Worm (Caenorhabditis elegans) whole organism, L4 larva: Measurements from ENCODE around the gene mrps-33.

Experiments used
- F37D6.2 ChIP-seq: sonication (generic microtip); optimal IDR thresholded peaks from 2 replicates; lab custom pipeline; 2016; ENCODE audit warnings: mild to moderate bottlenecking, missing genetic modification characterization, missing compliant biosample characterization
- F49E8.2 ChIP-seq: sonication (generic microtip); optimal IDR thresholded peaks from 2 replicates; lab custom pipeline; 2016; ENCODE audit warnings: missing compliant biosample characterization, mild to moderate bottlenecking, missing genetic modification characterization, borderline replicate concordance
- T20F7.1 ChIP-seq: fragments of 200-800 bp; sonication (Bioruptor generic); optimal IDR thresholded peaks from 2 replicates; lab custom pipeline; 2018; ENCODE audit warnings: mild to moderate bottlenecking, missing genetic modification characterization, missing compliant biosample characterization
- Y75B8A.6 ChIP-seq: fragments of 200-800 bp; sonication (Bioruptor generic); IDR thresholded peaks from 2 replicates; pipeline ENCODE4 v1.3.6; 2022; ENCODE audit warnings: missing genetic modification reagents, missing genetic modification characterization, missing compliant biosample characterization
- aha-1 ChIP-seq: fragments of 150-350 bp; peaks from one replicate; lab custom pipeline; 2014; ENCODE audit warnings: missing biosample characterization, missing genetic modification characterization
- aly-2 ChIP-seq: sonication (generic microtip); optimal IDR thresholded peaks from 2 replicates; lab custom pipeline; 2018; ENCODE audit warnings: missing biosample characterization, missing genetic modification characterization
- ama-1 ChIP-seq: fragments of 150-350 bp; optimal IDR thresholded peaks from 2 replicates; lab custom pipeline; 2014; ENCODE audit warnings: inconsistent platforms, mixed read lengths
- attf-4 ChIP-seq: sonication (generic microtip); optimal IDR thresholded peaks from 3 replicates; lab custom pipeline; 2017; ENCODE audit warnings: missing biosample characterization, missing genetic modification characterization
- ceh-20 ChIP-seq: fragments of 200-800 bp; sonication (Bioruptor generic); IDR thresholded peaks from 2 replicates; pipeline ENCODE4 v1.3.6; 2022; ENCODE audit warnings: missing genetic modification reagents, missing genetic modification characterization, missing compliant biosample characterization
- ceh-28 ChIP-seq: fragments of 150-350 bp; optimal IDR thresholded peaks from 2 replicates; lab custom pipeline; 2014; ENCODE audit warnings: missing biosample characterization, missing genetic modification reagents, missing genetic modification characterization
- ceh-44 ChIP-seq: fragments of 200-800 bp; sonication (Bioruptor generic); IDR thresholded peaks from 2 replicates; pipeline ENCODE4 v1.3.6; 2022; ENCODE audit warnings: missing genetic modification reagents, missing genetic modification characterization, missing compliant biosample characterization
- ceh-82 ChIP-seq: sonication (generic microtip); optimal IDR thresholded peaks from 2 replicates; lab custom pipeline; 2017; ENCODE audit warnings: missing biosample characterization, missing genetic modification characterization
- cey-2 ChIP-seq: sonication (generic microtip); optimal IDR thresholded peaks from 3 replicates; lab custom pipeline; 2017; ENCODE audit warnings: missing genetic modification characterization, mild to moderate bottlenecking, missing compliant biosample characterization, antibody characterized with exemption, borderline replicate concordance; ENCODE audit not compliant: insufficient read depth
- daf-12 ChIP-seq: fragments of 150-350 bp; optimal IDR thresholded peaks from 2 replicates; lab custom pipeline; 2014; ENCODE audit warnings: missing biosample characterization, missing genetic modification reagents, missing genetic modification characterization
- daf-16 ChIP-seq, 3 experiments: sonication (generic microtip); optimal IDR thresholded peaks; 2 replicates each; lab custom pipeline; 2016 to 2017; ENCODE audit warnings: missing genetic modification characterization in 3 of 3, missing genetic modification reagents in 3 of 3, mild to moderate bottlenecking in 2 of 3, missing compliant biosample characterization in 2 of 3, missing biosample characterization in 1 of 3, moderate library complexity in 1 of 3
- dmd-8 ChIP-seq: fragments of 200-800 bp; sonication (Bioruptor generic); IDR thresholded peaks from 2 replicates; pipeline ENCODE4 v1.3.6; 2022; ENCODE audit warnings: missing genetic modification characterization, missing compliant biosample characterization
- duxl-1 ChIP-seq: sonication (generic microtip); optimal IDR thresholded peaks from 2 replicates; lab custom pipeline; 2016; ENCODE audit warnings: mild to moderate bottlenecking, missing genetic modification characterization, moderate library complexity, missing compliant biosample characterization; ENCODE audit not compliant: poor library complexity
- dve-1 ChIP-seq: sonication (generic microtip); optimal IDR thresholded peaks from 2 replicates; lab custom pipeline; 2017; ENCODE audit warnings: antibody characterized with exemption, mild to moderate bottlenecking, missing genetic modification characterization, missing compliant biosample characterization; ENCODE audit not compliant: insufficient read depth
- egl-27 ChIP-seq: sonication (generic microtip); optimal IDR thresholded peaks from 3 replicates; lab custom pipeline; 2017; ENCODE audit warnings: missing biosample characterization, missing genetic modification reagents, missing genetic modification characterization
- egl-43 ChIP-seq: fragments of 200-800 bp; sonication (Bioruptor generic); IDR thresholded peaks from 2 replicates; pipeline ENCODE4 v1.3.6; 2022; ENCODE audit warnings: missing genetic modification reagents, missing genetic modification characterization, missing compliant biosample characterization
- hif-1 ChIP-seq, 2 experiments: sonication (generic microtip); optimal IDR thresholded peaks; 2 replicates each; lab custom pipeline; 2016 to 2017; ENCODE audit warnings: missing compliant biosample characterization in 2 of 2, missing genetic modification characterization in 2 of 2, missing genetic modification reagents in 2 of 2, missing genotype in 2 of 2, mild to moderate bottlenecking in 1 of 2
- jun-1 ChIP-seq: fragments of 150-350 bp; optimal IDR thresholded peaks from 2 replicates; lab custom pipeline; 2014; ENCODE audit warnings: missing biosample characterization, missing genetic modification reagents, missing genetic modification characterization
- lim-7 ChIP-seq: fragments of 200-800 bp; sonication (Bioruptor generic); IDR thresholded peaks from 2 replicates; pipeline ENCODE4 v1.3.6; 2022; ENCODE audit warnings: missing genetic modification characterization, missing compliant biosample characterization
- lin-1 ChIP-seq: fragments of 200-800 bp; sonication (Bioruptor generic); IDR thresholded peaks from 2 replicates; pipeline ENCODE4 v1.3.6; 2022; ENCODE audit warnings: missing genetic modification reagents, missing genetic modification characterization, missing compliant biosample characterization
- lin-15B ChIP-seq: fragments of 150-350 bp; sonication (generic microtip); optimal IDR thresholded peaks from 3 replicates; lab custom pipeline; 2014; ENCODE audit warnings: missing biosample characterization, missing genetic modification characterization
- lin-29 ChIP-seq: fragments of 200-800 bp; sonication (Bioruptor generic); IDR thresholded peaks from 2 replicates; pipeline ENCODE4 v1.3.6; 2022; ENCODE audit warnings: missing genetic modification reagents, missing genetic modification characterization, missing compliant biosample characterization
- lin-39 ChIP-seq: fragments of 150-350 bp; optimal IDR thresholded peaks from 2 replicates; lab custom pipeline; 2014; ENCODE audit warnings: missing biosample characterization, missing genetic modification reagents, missing genetic modification characterization
- lir-3 ChIP-seq: sonication (generic microtip); optimal IDR thresholded peaks from 2 replicates; lab custom pipeline; 2016; ENCODE audit warnings: mild to moderate bottlenecking, missing genetic modification characterization, missing compliant biosample characterization
- madf-9 ChIP-seq: fragments of 200-800 bp; sonication (Bioruptor generic); conservative IDR thresholded peaks from 2 replicates; pipeline ENCODE4 v1.3.6; 2022; ENCODE audit warnings: missing genetic modification reagents, missing genetic modification characterization, missing compliant biosample characterization
- mdl-1 ChIP-seq, 2 experiments: fragments of 150-350 bp in 1 of 2; sonication (generic microtip) in 1 of 2; optimal IDR thresholded peaks; 2 replicates each; lab custom pipeline; 2014 to 2017; ENCODE audit warnings: missing biosample characterization in 2 of 2, missing genetic modification characterization in 2 of 2
- mep-1 ChIP-seq: fragments of 150-350 bp; sonication (generic microtip); optimal IDR thresholded peaks from 3 replicates; lab custom pipeline; 2014; ENCODE audit warnings: missing biosample characterization, missing genetic modification characterization
- nhr-10 ChIP-seq: fragments of 150-350 bp; optimal IDR thresholded peaks from 2 replicates; lab custom pipeline; 2014; ENCODE audit warnings: missing biosample characterization, missing genetic modification characterization
- nhr-111 ChIP-seq: fragments of 200-800 bp; sonication (Bioruptor generic); optimal IDR thresholded peaks from 2 replicates; lab custom pipeline; 2018; ENCODE audit warnings: mild to moderate bottlenecking, missing genetic modification characterization, missing compliant biosample characterization
- nhr-237 ChIP-seq: sonication (generic microtip); optimal IDR thresholded peaks from 2 replicates; lab custom pipeline; 2017; ENCODE audit warnings: missing biosample characterization, missing genetic modification characterization
- nhr-41 ChIP-seq: fragments of 200-800 bp; sonication (Bioruptor generic); IDR thresholded peaks from 2 replicates; pipeline ENCODE4 v1.3.6; 2022; ENCODE audit warnings: missing genetic modification reagents, missing genetic modification characterization, missing compliant biosample characterization
- nhr-42 ChIP-seq: fragments of 200-800 bp; sonication (Bioruptor generic); IDR thresholded peaks from 2 replicates; pipeline ENCODE4 v1.3.6; 2022; ENCODE audit warnings: missing genetic modification characterization, missing compliant biosample characterization
- nhr-48 ChIP-seq: sonication (generic microtip); optimal IDR thresholded peaks from 2 replicates; lab custom pipeline; 2016; ENCODE audit warnings: mild to moderate bottlenecking, missing genetic modification characterization, missing compliant biosample characterization
- nhr-77 ChIP-seq: fragments of 150-350 bp; optimal IDR thresholded peaks from 2 replicates; lab custom pipeline; 2014; ENCODE audit warnings: missing biosample characterization, missing genetic modification characterization
- pha-4 ChIP-seq, 2 experiments: fragments of 150-350 bp in 1 of 2; fragments of 200-800 bp in 1 of 2; sonication (Bioruptor generic) in 1 of 2; IDR thresholded peaks in 1 of 2; optimal IDR thresholded peaks in 1 of 2; 2 replicates each; pipeline versions ENCODE4 v1.3.6 to Lab custom; 2014 to 2022; ENCODE audit warnings: missing genetic modification characterization in 2 of 2, missing genetic modification reagents in 2 of 2, missing biosample characterization in 1 of 2, missing compliant biosample characterization in 1 of 2
- php-3 ChIP-seq: fragments of 200-800 bp; sonication (Bioruptor generic); IDR thresholded peaks from 2 replicates; pipeline ENCODE4 v1.3.6; 2022; ENCODE audit warnings: missing genetic modification reagents, missing genetic modification characterization, missing compliant biosample characterization
- pqm-1 ChIP-seq: sonication (generic microtip); optimal IDR thresholded peaks from 2 replicates; lab custom pipeline; 2017; ENCODE audit warnings: missing biosample characterization, missing genetic modification characterization
- rbr-2 ChIP-seq: sonication (generic microtip); optimal IDR thresholded peaks from 2 replicates; lab custom pipeline; 2016; ENCODE audit warnings: missing genotype, missing genetic modification characterization, missing compliant biosample characterization
- saeg-2 ChIP-seq: fragments of 200-800 bp; sonication (Bioruptor generic); IDR thresholded peaks from 2 replicates; pipeline ENCODE4 v1.3.6; 2022; ENCODE audit warnings: missing genetic modification reagents, missing genetic modification characterization, missing compliant biosample characterization
- sdz-12 ChIP-seq: fragments of 200-800 bp; sonication (Bioruptor generic); optimal IDR thresholded peaks from 2 replicates; lab custom pipeline; 2018; ENCODE audit warnings: mild to moderate bottlenecking, missing genetic modification characterization, missing compliant biosample characterization
- set-16 ChIP-seq: fragments of 200-800 bp; sonication (Bioruptor generic); IDR thresholded peaks from 2 replicates; pipeline ENCODE4 v1.3.6; 2022; ENCODE audit warnings: missing genetic modification reagents, missing genetic modification characterization, missing compliant biosample characterization
- spr-3 ChIP-seq: fragments of 200-800 bp; sonication (Bioruptor generic); optimal IDR thresholded peaks from 2 replicates; lab custom pipeline; 2018; ENCODE audit warnings: mild to moderate bottlenecking, missing genetic modification characterization, missing compliant biosample characterization
- unc-62 ChIP-seq, 3 experiments: fragments of 150-350 bp in 1 of 3; sonication (generic microtip); optimal IDR thresholded peaks in 2 of 3; peaks in 1 of 3; 1 replicate in 1 of 3; 2 replicates in 2 of 3; lab custom pipeline; 2014 to 2017; ENCODE audit warnings: missing biosample characterization in 3 of 3, missing genetic modification characterization in 3 of 3, missing genetic modification reagents in 3 of 3, missing genotype in 1 of 3
- zag-1 ChIP-seq: fragments of 150-350 bp; optimal IDR thresholded peaks from 2 replicates; lab custom pipeline; 2014; ENCODE audit warnings: missing biosample characterization, missing genetic modification characterization
- zip-11 ChIP-seq: fragments of 200-800 bp; sonication (Bioruptor generic); IDR thresholded peaks from 2 replicates; pipeline ENCODE4 v1.3.6; 2022; ENCODE audit warnings: missing genetic modification characterization, missing compliant biosample characterization
- ztf-7 ChIP-seq: fragments of 150-350 bp; optimal IDR thresholded peaks from 2 replicates; lab custom pipeline; 2014; ENCODE audit warnings: missing biosample characterization, missing genetic modification characterization

Gene mrps-33

DNA sequence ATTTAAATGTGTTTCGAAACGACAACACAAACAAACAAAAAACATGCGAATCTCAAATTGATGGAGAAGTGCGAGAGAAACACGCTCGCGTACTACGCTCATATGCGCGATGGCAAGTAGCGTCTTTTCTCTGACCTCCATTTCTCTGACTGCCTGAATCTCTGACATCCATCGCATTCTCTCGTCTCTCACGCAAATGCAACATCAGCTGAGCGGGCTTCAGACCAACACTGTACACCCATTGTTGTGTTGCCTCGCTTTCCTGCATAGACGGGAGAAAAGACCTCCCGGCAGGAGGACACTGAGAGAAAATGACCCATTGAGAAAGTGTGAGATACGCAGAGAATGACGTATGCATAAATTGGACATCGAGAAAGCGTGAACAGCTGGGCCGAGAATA lies 42.3 kb upstream of the mrps-33 start (continued):
- TF ChIP-seq lin-29 (GFP tag; lab: Robert Waterston, UW) (no peak), sdz-12 (GFP tag; lab: Kevin White, UChicago) (no peak), saeg-2 (GFP tag; lab: Robert Waterston, UW) (no peak), lin-39 (tag; lab: Kevin White, UChicago) (no peak), ztf-7 (tag; lab: Kevin White, UChicago) (no peak), attf-4 (no peak), jun-1 (tag; lab: Kevin White, UChicago) (peak; percentile 11), lin-15B (tag; lab: Kevin White, UChicago) (no peak), dmd-8 (GFP tag; lab: Robert Waterston, UW) (no peak), ceh-82 (tag; lab: Kevin White, UChicago) (no peak), rbr-2 (tag; lab: Kevin White, UChicago) (peak; percentile 70), spr-3 (GFP tag; lab: Kevin White, UChicago) (no peak), daf-16 (GFP tag; optimal IDR thresholded peaks at IDR 0.05; lab: Kevin White, UChicago) (no peak), daf-16 (tag; optimal IDR thresholded peaks at IDR 0.05; lab: Kevin White, UChicago) (peak; percentile 75), lir-3 (tag; lab: Kevin White, UChicago) (no peak), nhr-41 (GFP tag; lab: Robert Waterston, UW) (0 out of 2 replicates have a peak, but pooled peaks have one; percentile 17), daf-12 (tag; lab: Kevin White, UChicago) (no peak), nhr-48 (tag; lab: Kevin White, UChicago) (peak; percentile 60), lim-7 (GFP tag; lab: Robert Waterston, UW) (no peak), F37D6.2 (tag; lab: Kevin White, UChicago) (no peak), unc-62 (GFP tag; optimal IDR thresholded peaks at IDR 0.05 in 1 of 2; lab: Kevin White, UChicago) (peak in 1 of 2 experiments; percentile 98), unc-62 (tag; optimal IDR thresholded peaks at IDR 0.05; lab: Kevin White, UChicago) (no peak), F49E8.2 (tag; lab: Kevin White, UChicago) (no peak), aly-2 (tag; lab: Kevin White, UChicago) (no peak), nhr-111 (GFP tag; lab: Kevin White, UChicago) (no peak), pha-4 (GFP tag; IDR thresholded peaks at IDR 0.05; lab: Robert Waterston, UW) (no peak), pha-4 (tag; optimal IDR thresholded peaks at IDR 0.05; lab: Kevin White, UChicago) (peak; percentile 34), dve-1 (tag; lab: Kevin White, UChicago) (peak; percentile 85), lin-1 (GFP tag; lab: Robert Waterston, UW) (no peak), nhr-237 (tag; lab: Kevin White, UChicago) (no peak), nhr-42 (GFP tag; lab: Robert Waterston, UW) (no peak), hif-1 (tag; optimal IDR thresholded peaks at IDR 0.05; lab: Kevin White, UChicago) (peak in 1 of 2 experiments; percentile 54), mdl-1 (tag; optimal IDR thresholded peaks at IDR 0.05; lab: Kevin White, UChicago) (peak in 1 of 2 experiments; percentile 88), zag-1 (no peak), ceh-20 (GFP tag; lab: Robert Waterston, UW) (0 out of 2 replicates have a peak, but pooled peaks have one; percentile 32), zip-11 (no peak), aha-1 (tag; lab: Kevin White, UChicago) (peak; percentile 94), nhr-10 (tag; lab: Kevin White, UChicago) (no peak), egl-43 (GFP tag; lab: Robert Waterston, UW) (no peak), egl-27 (tag; lab: Kevin White, UChicago) (no peak), ceh-44 (GFP tag; lab: Robert Waterston, UW) (no peak), nhr-77 (tag; lab: Kevin White, UChicago) (peak; percentile 81), Y75B8A.6 (GFP tag; lab: Robert Waterston, UW) (no peak), ceh-28 (tag; lab: Kevin White, UChicago) (no peak), cey-2 (tag; lab: Kevin White, UChicago) (no peak), T20F7.1 (no peak), duxl-1 (no peak), mep-1 (peak; percentile 75), madf-9 (GFP tag; lab: Robert Waterston, UW) (no peak), php-3 (no peak), pqm-1 (peak; percentile 42), ama-1 (lab: Kevin White, UChicago) (no peak), set-16 (no peak; the same call in 1 of the 2 replicates)
